Worm (Caenorhabditis elegans) whole organism, L4/young adult: ENCODE results near the gene C50F4.12.

Experiments used
- dao-5 ChIP-seq: sonication (generic microtip); optimal IDR thresholded peaks from 2 replicates; lab custom pipeline; 2016; ENCODE audit warnings: missing genotype, missing genetic modification characterization, moderate library complexity, missing compliant biosample characterization
- him-1 ChIP-seq: sonication (generic microtip); optimal IDR thresholded peaks from 2 replicates; lab custom pipeline; 2016; ENCODE audit warnings: missing genotype, missing genetic modification reagents, missing genetic modification characterization, missing compliant biosample characterization

- TF ChIP-seq him-1 (tag; lab: Kevin White, UChicago), result no peak
- no peak for TF ChIP-seq dao-5
Measured at ce11 chrV:9521697-9522096, 17.8 kb downstream of the C50F4.12 start.
